Worm (Caenorhabditis elegans): ENCODE data around the gene kle-2.

ce11 chrIII:7973201-7973767, 31.8 kb downstream of the kle-2 start, which contains the start of the genes eef-1B.1 and aco-2:
- TF ChIP-seq nhr-28 (tag; optimal IDR thresholded peaks at IDR 0.05) = no peak
- peak; percentile 28 for TF ChIP-seq nhr-237 (tag; optimal IDR thresholded peaks at IDR 0.05)
- TF ChIP-seq unc-62 (GFP tag; optimal IDR thresholded peaks at IDR 0.05) = peak; percentile 6
- TF ChIP-seq lsy-2 (tag; optimal IDR thresholded peaks at IDR 0.05) = peak; percentile 80
- TF ChIP-seq nhr-12 (tag; optimal IDR thresholded peaks at IDR 0.05) = no peak
- TF ChIP-seq ceh-39 (tag; optimal IDR thresholded peaks at IDR 0.05) = no peak
- TF ChIP-seq snpc-4 (tag; optimal IDR thresholded peaks at IDR 0.05) = no peak
- no peak for TF ChIP-seq elt-1 (tag; optimal IDR thresholded peaks at IDR 0.05; ENCODE audit: borderline replicate concordance, insufficient read depth)
- no peak for TF ChIP-seq unc-39 (tag; optimal IDR thresholded peaks at IDR 0.05)

Measured in whole organism, mixed stage, embryonic.